Fruit fly (Drosophila melanogaster) whole organism, embryonic: ENCODE results near the gene TyrRS.

ENCODE experiments used
- BEAF-32 ChIP-seq: fragments of 200-800 bp; sonication (Bioruptor generic); optimal IDR thresholded peaks from 3 replicates; lab custom pipeline; 2017; ENCODE audit warnings: missing biosample characterization, missing genetic modification characterization, mild to moderate bottlenecking, moderate library complexity, missing genetic modification reagents
- CG10543 ChIP-seq: fragments of 200-800 bp; sonication (Bioruptor generic); optimal IDR thresholded peaks from 3 replicates; lab custom pipeline; 2017; ENCODE audit warnings: missing biosample characterization, mild to moderate bottlenecking, missing genetic modification characterization, moderate library complexity
- CG10654 ChIP-seq: fragments of 200-800 bp; sonication (Bioruptor generic); optimal IDR thresholded peaks from 2 replicates; lab custom pipeline; 2016; ENCODE audit warnings: missing biosample characterization, missing genetic modification characterization
- CG11398 ChIP-seq: fragments of 200-800 bp; sonication (Bioruptor generic); optimal IDR thresholded peaks from 2 replicates; lab custom pipeline; 2016; ENCODE audit warnings: missing biosample characterization, missing genetic modification characterization
- CG12744 ChIP-seq: fragments of 200-800 bp; sonication (Bioruptor generic); optimal IDR thresholded peaks from 2 replicates; lab custom pipeline; 2016; ENCODE audit warnings: missing biosample characterization, missing genetic modification characterization
- CG15073 ChIP-seq: fragments of 200-800 bp; sonication (Bioruptor generic); optimal IDR thresholded peaks from 2 replicates; lab custom pipeline; 2016; ENCODE audit warnings: missing biosample characterization, missing genetic modification characterization
- CG16813 ChIP-seq: fragments of 200-800 bp; sonication (Bioruptor generic); IDR thresholded peaks from 3 replicates; pipeline ENCODE4 v1.3.6; 2022; ENCODE audit warnings: missing biosample characterization, missing genetic modification characterization; ENCODE audit not compliant: partially characterized antibody
- CG17612 ChIP-seq: fragments of 200-800 bp; sonication (Bioruptor generic); IDR thresholded peaks from 2 replicates; pipeline ENCODE4 v1.3.6; 2022; ENCODE audit warnings: missing biosample characterization, missing genetic modification characterization
- CG17802 ChIP-seq: fragments of 200-800 bp; sonication (Bioruptor generic); optimal IDR thresholded peaks from 2 replicates; lab custom pipeline; 2018; ENCODE audit warnings: missing biosample characterization, mild to moderate bottlenecking, missing genetic modification characterization, moderate library complexity
- CG18764 ChIP-seq: fragments of 200-800 bp; sonication (Bioruptor generic); optimal IDR thresholded peaks from 3 replicates; lab custom pipeline; 2016; ENCODE audit warnings: missing biosample characterization, missing genetic modification characterization
- CG3163 ChIP-seq: fragments of 200-800 bp; sonication (Bioruptor generic); optimal IDR thresholded peaks from 3 replicates; lab custom pipeline; 2016; ENCODE audit warnings: missing biosample characterization, missing genetic modification characterization
- CG32767 ChIP-seq: fragments of 200-800 bp; sonication (Bioruptor generic); IDR thresholded peaks from 2 replicates; pipeline ENCODE4 v1.3.6; 2022; ENCODE audit warnings: missing biosample characterization, missing genetic modification characterization
- CG34376 ChIP-seq: fragments of 200-800 bp; sonication (Bioruptor generic); optimal IDR thresholded peaks from 2 replicates; lab custom pipeline; 2018; ENCODE audit warnings: missing biosample characterization, mild to moderate bottlenecking, missing genetic modification characterization
- CG3838 ChIP-seq: fragments of 200-800 bp; sonication (Bioruptor generic); optimal IDR thresholded peaks from 3 replicates; lab custom pipeline; 2016; ENCODE audit warnings: missing biosample characterization, missing genetic modification characterization
- CG3847 ChIP-seq: fragments of 200-800 bp; sonication (Bioruptor generic); IDR thresholded peaks from 2 replicates; pipeline ENCODE4 v1.3.6; 2022; ENCODE audit warnings: missing biosample characterization, missing genetic modification characterization
- CG4360 ChIP-seq: fragments of 200-800 bp; sonication (Bioruptor generic); IDR thresholded peaks from 2 replicates; pipeline ENCODE4 v1.3.6; 2022; ENCODE audit warnings: missing biosample characterization, missing genetic modification characterization
- CG4617 ChIP-seq: fragments of 200-800 bp; sonication (Bioruptor generic); optimal IDR thresholded peaks from 3 replicates; lab custom pipeline; 2016; ENCODE audit warnings: missing biosample characterization, missing genetic modification characterization, borderline replicate concordance
- CG4707 ChIP-seq: fragments of 200-800 bp; sonication (Bioruptor generic); optimal IDR thresholded peaks from 2 replicates; lab custom pipeline; 2018; ENCODE audit warnings: missing biosample characterization, mild to moderate bottlenecking, missing genetic modification characterization, moderate library complexity
- CG7963 ChIP-seq: fragments of 200-800 bp; sonication (Bioruptor generic); IDR thresholded peaks from 3 replicates; pipeline ENCODE4 v1.3.6; 2022; ENCODE audit warnings: missing biosample characterization, missing genetic modification characterization; ENCODE audit not compliant: partially characterized antibody
- CG8765 ChIP-seq: fragments of 200-800 bp; sonication (Bioruptor generic); IDR thresholded peaks from 2 replicates; pipeline ENCODE4 v1.3.6; 2022; ENCODE audit warnings: missing biosample characterization, missing genetic modification characterization
- CG9797 ChIP-seq: fragments of 200-800 bp; sonication (Bioruptor generic); optimal IDR thresholded peaks from 3 replicates; lab custom pipeline; 2018; ENCODE audit warnings: missing biosample characterization, mild to moderate bottlenecking, missing genetic modification characterization
- CTCF ChIP-seq: fragments of 200-800 bp; sonication (Bioruptor generic); optimal IDR thresholded peaks from 2 replicates; lab custom pipeline; 2017; ENCODE audit warnings: missing biosample characterization, mild to moderate bottlenecking, missing genetic modification characterization, moderate library complexity
- Dll ChIP-seq: fragments of 200-800 bp; sonication (Bioruptor generic); IDR thresholded peaks from 4 replicates; pipeline ENCODE4 v1.3.6; 2022; ENCODE audit warnings: missing biosample characterization, missing genetic modification characterization; ENCODE audit not compliant: partially characterized antibody
- Mes4 ChIP-seq: fragments of 200-800 bp; sonication (Bioruptor generic); optimal IDR thresholded peaks from 2 replicates; lab custom pipeline; 2016; ENCODE audit warnings: missing biosample characterization, missing genetic modification characterization
- Six4 ChIP-seq: fragments of 200-800 bp; sonication (Bioruptor generic); optimal IDR thresholded peaks from 2 replicates; lab custom pipeline; 2016; ENCODE audit warnings: missing biosample characterization, missing genetic modification characterization
- Sox102F ChIP-seq: fragments of 200-800 bp; sonication (Bioruptor generic); optimal IDR thresholded peaks from 2 replicates; lab custom pipeline; 2018; ENCODE audit warnings: missing biosample characterization, mild to moderate bottlenecking, missing genetic modification characterization, moderate library complexity
- Ssrp ChIP-seq: fragments of 200-800 bp; sonication (Bioruptor generic); optimal IDR thresholded peaks from 2 replicates; lab custom pipeline; 2018; ENCODE audit warnings: missing biosample characterization, mild to moderate bottlenecking, missing genetic modification characterization, moderate library complexity
- amos ChIP-seq: fragments of 200-800 bp; sonication (Bioruptor generic); IDR thresholded peaks from 2 replicates; pipeline ENCODE4 v1.3.6; 2022; ENCODE audit warnings: missing biosample characterization, missing genetic modification characterization; ENCODE audit not compliant: partially characterized antibody
- btn ChIP-seq: fragments of 200-800 bp; sonication (Bioruptor generic); optimal IDR thresholded peaks from 2 replicates; lab custom pipeline; 2016; ENCODE audit warnings: missing biosample characterization, missing genetic modification characterization
- crc ChIP-seq: fragments of 200-800 bp; sonication (Bioruptor generic); optimal IDR thresholded peaks from 2 replicates; lab custom pipeline; 2016; ENCODE audit warnings: missing biosample characterization, missing genetic modification characterization
- cwo ChIP-seq: fragments of 200-800 bp; sonication (Bioruptor generic); optimal IDR thresholded peaks from 3 replicates; lab custom pipeline; 2017; ENCODE audit warnings: missing biosample characterization, missing genetic modification characterization, mild to moderate bottlenecking, moderate library complexity, missing genetic modification reagents
- da ChIP-seq: fragments of 200-800 bp; sonication (Bioruptor generic); optimal IDR thresholded peaks from 2 replicates; lab custom pipeline; 2016; ENCODE audit warnings: missing biosample characterization, missing genetic modification characterization
- dmrt11E ChIP-seq: fragments of 200-800 bp; sonication (Bioruptor generic); optimal IDR thresholded peaks from 3 replicates; lab custom pipeline; 2018; ENCODE audit warnings: missing biosample characterization, mild to moderate bottlenecking, missing genetic modification characterization, moderate library complexity
- en ChIP-seq: fragments of 200-800 bp; sonication (Bioruptor generic); optimal IDR thresholded peaks from 2 replicates; lab custom pipeline; 2016; ENCODE audit warnings: missing biosample characterization, missing genetic modification characterization
- fru ChIP-seq: fragments of >200 bp; optimal IDR thresholded peaks from 2 replicates; lab custom pipeline; 2017
- gem ChIP-seq: fragments of 200-800 bp; sonication (Bioruptor generic); optimal IDR thresholded peaks from 2 replicates; lab custom pipeline; 2019; ENCODE audit warnings: missing biosample characterization, mild to moderate bottlenecking, missing genetic modification characterization, moderate library complexity
- h ChIP-seq: fragments of >200 bp; optimal IDR thresholded peaks from 2 replicates; lab custom pipeline; 2017
- jing ChIP-seq: fragments of 200-800 bp; sonication (Bioruptor generic); optimal IDR thresholded peaks from 2 replicates; lab custom pipeline; 2018; ENCODE audit warnings: missing biosample characterization, mild to moderate bottlenecking, missing genetic modification characterization
- oc ChIP-seq: fragments of 200-800 bp; sonication (Bioruptor generic); optimal IDR thresholded peaks from 2 replicates; lab custom pipeline; 2018; ENCODE audit warnings: missing biosample characterization, mild to moderate bottlenecking, missing genetic modification characterization, moderate library complexity
- onecut ChIP-seq: fragments of 200-800 bp; sonication (Bioruptor generic); IDR thresholded peaks from 2 replicates; pipeline ENCODE4 v1.3.6; 2022; ENCODE audit warnings: missing biosample characterization, missing genetic modification characterization
- pan ChIP-seq, 4 experiments: fragments of >200 bp in 3 of 4; fragments of 200-800 bp in 1 of 4; sonication (Bioruptor generic) in 1 of 4; optimal IDR thresholded peaks in 3 of 4; IDR thresholded peaks in 1 of 4; 2 replicates each; pipeline versions ENCODE4 v1.3.6 to Lab custom; 2017 to 2022; ENCODE audit warnings: missing biosample characterization in 2 of 4, missing genetic modification characterization in 2 of 4, mixed read lengths in 1 of 4
- run ChIP-seq: fragments of 200-800 bp; sonication (Bioruptor generic); optimal IDR thresholded peaks from 3 replicates; lab custom pipeline; 2018; ENCODE audit warnings: missing biosample characterization, mild to moderate bottlenecking, missing genetic modification characterization
- sens ChIP-seq: fragments of 200-800 bp; sonication (Bioruptor generic); peaks from one replicate; lab custom pipeline; 2016; ENCODE audit warnings: missing biosample characterization, missing genetic modification characterization
- sisA ChIP-seq: fragments of 200-800 bp; sonication (Bioruptor generic); IDR thresholded peaks from 2 replicates; pipeline ENCODE4 v1.3.6; 2022; ENCODE audit warnings: missing biosample characterization, missing genetic modification characterization
- slbo ChIP-seq: fragments of 200-800 bp; sonication (Bioruptor generic); IDR thresholded peaks from 2 replicates; pipeline ENCODE4 v1.3.6; 2022; ENCODE audit warnings: missing biosample characterization, missing genetic modification characterization
- slou ChIP-seq: fragments of 200-800 bp; sonication (Bioruptor generic); optimal IDR thresholded peaks from 3 replicates; lab custom pipeline; 2016; ENCODE audit warnings: missing biosample characterization, missing genetic modification characterization
- sna ChIP-seq: fragments of 200-800 bp; sonication (Bioruptor generic); IDR thresholded peaks from 2 replicates; pipeline ENCODE4 v1.3.6; 2022; ENCODE audit warnings: missing biosample characterization, missing genetic modification characterization; ENCODE audit not compliant: partially characterized antibody
- ssp ChIP-seq: fragments of 200-800 bp; sonication (Bioruptor generic); IDR thresholded peaks from 2 replicates; pipeline ENCODE4 v1.3.6; 2022; ENCODE audit warnings: missing biosample characterization, missing genetic modification characterization
- tio ChIP-seq: fragments of 200-800 bp; sonication (Bioruptor generic); optimal IDR thresholded peaks from 2 replicates; lab custom pipeline; 2017; ENCODE audit warnings: missing biosample characterization, missing genetic modification characterization, inconsistent platforms
- toy ChIP-seq: fragments of 200-800 bp; sonication (Bioruptor generic); IDR thresholded peaks from 2 replicates; pipeline ENCODE4 v1.3.6; 2022; ENCODE audit warnings: missing biosample characterization, missing genetic modification characterization
- trem ChIP-seq: fragments of 200-800 bp; optimal IDR thresholded peaks from 3 replicates; lab custom pipeline; 2019; ENCODE audit warnings: missing biosample characterization, mild to moderate bottlenecking, missing genetic modification characterization, moderate library complexity

The TyrRS gene

DNA sequence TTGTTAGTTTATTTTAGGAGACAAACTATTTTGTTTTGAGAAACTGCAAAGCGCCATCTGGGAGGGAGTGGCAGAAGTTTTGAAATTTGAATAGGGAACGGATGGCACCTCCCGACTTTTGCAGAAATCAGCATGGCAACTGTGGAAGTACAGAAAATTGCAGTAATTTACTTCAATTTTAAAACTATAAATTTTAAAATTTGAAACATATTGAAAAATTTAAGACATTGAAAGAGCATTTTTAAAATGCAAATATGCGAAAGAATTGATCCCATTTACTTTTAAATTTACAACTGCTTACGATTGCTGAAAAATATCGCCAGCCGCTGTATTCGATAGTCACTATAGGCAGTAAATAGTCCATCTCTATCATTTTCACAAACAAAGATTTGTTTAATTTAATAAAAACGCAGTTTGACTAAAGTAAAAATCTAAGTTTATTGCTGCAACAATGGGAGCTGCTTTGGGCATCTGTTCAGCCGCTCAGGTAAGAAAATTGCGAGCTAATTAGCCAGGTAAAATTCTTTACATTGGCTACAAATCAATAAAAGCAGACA, 6.6 kb downstream of the TyrRS start, which contains the start of gene Serinc (continued):
- TF ChIP-seq Dll (GFP tag; lab: Robert Waterston, UW) (peak; percentile 99), CG32767 (GFP tag; lab: Robert Waterston, UW) (no peak), CG3838 (GFP tag; lab: Kevin White, UChicago) (peak; percentile 25), CG4617 (GFP tag; lab: Kevin White, UChicago) (peak; percentile 91), Ssrp (tag; lab: Kevin White, UChicago) (peak; percentile 27), CG18764 (GFP tag; lab: Kevin White, UChicago) (peak; percentile 45), fru (no peak), tio (GFP tag; lab: Kevin White, UChicago) (no peak), CG11398 (GFP tag; lab: Kevin White, UChicago) (peak; percentile 38), da (GFP tag; lab: Kevin White, UChicago) (no peak), cwo (GFP tag; lab: Kevin White, UChicago) (no peak), slou (GFP tag; lab: Kevin White, UChicago) (peak; percentile 0), sisA (peak; percentile 14; the same call in 1 of the 2 replicates), gem (no peak), jing (GFP tag; lab: Kevin White, UChicago) (no peak), CG10654 (GFP tag; lab: Kevin White, UChicago) (peak; percentile 45), CG4707 (no peak), pan (optimal IDR thresholded peaks at IDR 0.05; lab: Kevin White, UChicago) (no peak), pan (GFP tag; optimal IDR thresholded peaks at IDR 0.05 in 1 of 2, IDR thresholded peaks at IDR 0.05 in 1 of 2) (no peak), oc (tag; lab: Kevin White, UChicago) (no peak), toy (GFP tag; lab: Robert Waterston, UW) (no peak), CG15073 (no peak), CG7963 (peak; percentile 95), onecut (peak; percentile 76), h (no peak), CG3847 (peak; percentile 75), CG8765 (GFP tag; lab: Robert Waterston, UW) (no peak), en (GFP tag; lab: Kevin White, UChicago) (no peak), CG34376 (peak; percentile 25), Mes4 (GFP tag; lab: Kevin White, UChicago) (peak; percentile 59), slbo (peak; percentile 70), BEAF-32 (GFP tag; lab: Kevin White, UChicago) (peak; percentile 97), ssp (GFP tag; lab: Robert Waterston, UW) (peak; percentile 39), CG16813 (GFP tag; lab: Robert Waterston, UW) (peak; percentile 98), Six4 (GFP tag; lab: Kevin White, UChicago) (peak; percentile 7), trem (peak; percentile 88), btn (GFP tag; lab: Kevin White, UChicago) (no peak), run (tag; lab: Kevin White, UChicago) (no peak), CG3163 (peak; percentile 25), CTCF (peak; percentile 97), CG17612 (no peak), sens (GFP tag; lab: Kevin White, UChicago) (peak; percentile 90), sna (GFP tag; lab: Robert Waterston, UW) (peak; percentile 98), CG12744 (GFP tag; lab: Kevin White, UChicago) (no peak), Sox102F (GFP tag; lab: Kevin White, UChicago) (no peak), CG17802 (tag; lab: Kevin White, UChicago) (peak; percentile 68), crc (GFP tag; lab: Kevin White, UChicago) (peak; percentile 6), CG10543 (GFP tag; lab: Kevin White, UChicago) (peak; percentile 74), CG4360 (GFP tag; lab: Robert Waterston, UW) (no peak), amos (GFP tag; lab: Robert Waterston, UW) (peak; percentile 98), dmrt11E (tag; lab: Kevin White, UChicago) (peak; percentile 40), CG9797 (GFP tag; lab: Kevin White, UChicago) (peak; percentile 37)
